Fruit fly (Drosophila melanogaster) whole organism, embryonic: ENCODE data around the gene Mrp5.

Source experiments
- Atf-2 ChIP-seq: fragments of 200-800 bp; sonication (Bioruptor generic); optimal IDR thresholded peaks from 2 replicates; lab custom pipeline; 2016; ENCODE audit warnings: missing biosample characterization, missing genetic modification characterization
- Awh ChIP-seq: fragments of 200-800 bp; sonication (Bioruptor generic); IDR thresholded peaks from 2 replicates; pipeline ENCODE4, ENCODE4 v1.3.6; 2022; ENCODE audit warnings: missing biosample characterization, missing genetic modification characterization
- B-H2 ChIP-seq: fragments of 200-800 bp; sonication (Bioruptor generic); optimal IDR thresholded peaks from 2 replicates; lab custom pipeline; 2018; ENCODE audit warnings: missing biosample characterization, mild to moderate bottlenecking, missing genetic modification characterization
- Bgb ChIP-seq: fragments of 200-800 bp; sonication (Bioruptor generic); IDR thresholded peaks from 2 replicates; pipeline ENCODE4 v1.3.6; 2022; ENCODE audit warnings: missing biosample characterization, missing genetic modification characterization; ENCODE audit not compliant: partially characterized antibody
- CG10366 ChIP-seq: fragments of 200-800 bp; sonication (Bioruptor generic); IDR thresholded peaks from 2 replicates; pipeline ENCODE4 v1.3.6; 2022; ENCODE audit warnings: missing biosample characterization, missing genetic modification characterization
- CG10543 ChIP-seq: fragments of 200-800 bp; sonication (Bioruptor generic); optimal IDR thresholded peaks from 3 replicates; lab custom pipeline; 2017; ENCODE audit warnings: missing biosample characterization, mild to moderate bottlenecking, missing genetic modification characterization, moderate library complexity
- CG12071 ChIP-seq: fragments of 200-800 bp; sonication (Bioruptor generic); optimal IDR thresholded peaks from 3 replicates; lab custom pipeline; 2018; ENCODE audit warnings: missing biosample characterization, mild to moderate bottlenecking, missing genetic modification characterization
- CG13296 ChIP-seq: fragments of 200-800 bp; sonication (Bioruptor generic); optimal IDR thresholded peaks from 3 replicates; lab custom pipeline; 2018; ENCODE audit warnings: missing biosample characterization, mild to moderate bottlenecking, missing genetic modification characterization
- CG14050 ChIP-seq: fragments of 200-800 bp; sonication (Bioruptor generic); IDR thresholded peaks from 3 replicates; pipeline ENCODE4 v1.3.6; 2022; ENCODE audit warnings: missing biosample characterization, missing genetic modification characterization
- CG1529 ChIP-seq: fragments of 200-800 bp; sonication (Bioruptor generic); optimal IDR thresholded peaks from 3 replicates; lab custom pipeline; 2018; ENCODE audit warnings: missing biosample characterization, missing genetic modification characterization
- CG15479 ChIP-seq: fragments of 200-800 bp; sonication (Bioruptor generic); optimal IDR thresholded peaks from 3 replicates; lab custom pipeline; 2019; ENCODE audit warnings: missing biosample characterization, mild to moderate bottlenecking, missing genetic modification characterization, moderate library complexity
- CG15601 ChIP-seq: fragments of 200-800 bp; sonication (Bioruptor generic); optimal IDR thresholded peaks from 3 replicates; lab custom pipeline; 2019; ENCODE audit warnings: missing biosample characterization, mild to moderate bottlenecking, missing genetic modification characterization, moderate library complexity
- CG1602 ChIP-seq: fragments of 200-800 bp; sonication (Bioruptor generic); optimal IDR thresholded peaks from 3 replicates; lab custom pipeline; 2016; ENCODE audit warnings: missing biosample characterization, missing genetic modification characterization
- CG17829 ChIP-seq: fragments of 200-800 bp; optimal IDR thresholded peaks from 2 replicates; lab custom pipeline; 2019; ENCODE audit warnings: missing biosample characterization, mild to moderate bottlenecking, missing genetic modification characterization, moderate library complexity
- CG2199 ChIP-seq: fragments of 200-800 bp; sonication (Bioruptor generic); IDR thresholded peaks from 3 replicates; pipeline ENCODE4 v1.3.6; 2022; ENCODE audit warnings: missing biosample characterization, missing genetic modification characterization
- CG2678 ChIP-seq: fragments of 200-800 bp; sonication (Bioruptor generic); optimal IDR thresholded peaks from 3 replicates; lab custom pipeline; 2019; ENCODE audit warnings: missing biosample characterization, mild to moderate bottlenecking, missing genetic modification characterization, moderate library complexity
- CG2712 ChIP-seq: fragments of 200-800 bp; optimal IDR thresholded peaks from 3 replicates; lab custom pipeline; 2019; ENCODE audit warnings: missing biosample characterization, mild to moderate bottlenecking, missing genetic modification characterization, moderate library complexity
- CG4328 ChIP-seq: fragments of 200-800 bp; sonication (Bioruptor generic); optimal IDR thresholded peaks from 3 replicates; lab custom pipeline; 2017; ENCODE audit warnings: missing biosample characterization, missing genetic modification reagents, missing genetic modification characterization
- CG4617 ChIP-seq: fragments of 200-800 bp; sonication (Bioruptor generic); optimal IDR thresholded peaks from 3 replicates; lab custom pipeline; 2016; ENCODE audit warnings: missing biosample characterization, missing genetic modification characterization, borderline replicate concordance
- CG6272 ChIP-seq: fragments of 200-800 bp; sonication (Bioruptor generic); IDR thresholded peaks from 2 replicates; pipeline ENCODE4 v1.3.6; 2022; ENCODE audit warnings: missing biosample characterization, missing genetic modification characterization
- CG6791 ChIP-seq: fragments of 200-800 bp; sonication (Bioruptor generic); IDR thresholded peaks from 3 replicates; pipeline ENCODE4 v1.3.6; 2022; ENCODE audit warnings: missing biosample characterization, missing genetic modification characterization; ENCODE audit not compliant: partially characterized antibody
- CG6854 ChIP-seq: fragments of 200-800 bp; sonication (Bioruptor generic); optimal IDR thresholded peaks from 3 replicates; lab custom pipeline; 2017; ENCODE audit warnings: missing biosample characterization, mild to moderate bottlenecking, missing genetic modification characterization
- CG9797 ChIP-seq: fragments of 200-800 bp; sonication (Bioruptor generic); optimal IDR thresholded peaks from 3 replicates; lab custom pipeline; 2018; ENCODE audit warnings: missing biosample characterization, mild to moderate bottlenecking, missing genetic modification characterization
- CG9817 ChIP-seq: fragments of 200-800 bp; sonication (Bioruptor generic); optimal IDR thresholded peaks from 2 replicates; lab custom pipeline; 2018; ENCODE audit warnings: missing biosample characterization, mild to moderate bottlenecking, missing genetic modification characterization, moderate library complexity
- Deaf1 ChIP-seq: fragments of 200-800 bp; optimal IDR thresholded peaks from 3 replicates; lab custom pipeline; 2019; ENCODE audit warnings: missing biosample characterization, mild to moderate bottlenecking, missing genetic modification characterization, moderate library complexity
- E2f1 ChIP-seq: fragments of 200-800 bp; sonication (Bioruptor generic); IDR thresholded peaks from 2 replicates; pipeline ENCODE4 v1.3.6; 2022; ENCODE audit warnings: missing biosample characterization, missing genetic modification characterization
- Optix ChIP-seq: fragments of 200-800 bp; sonication (Bioruptor generic); IDR thresholded peaks from 3 replicates; pipeline ENCODE4 v1.3.6; 2022; ENCODE audit warnings: missing biosample characterization, missing genetic modification characterization
- Ptx1 ChIP-seq: fragments of 200-800 bp; sonication (Bioruptor generic); IDR thresholded peaks from 2 replicates; pipeline ENCODE4 v1.3.6; 2022; ENCODE audit warnings: missing biosample characterization, missing genetic modification characterization
- Rfx ChIP-seq: fragments of 200-800 bp; sonication (Bioruptor generic); IDR thresholded peaks from 2 replicates; pipeline ENCODE4 v1.3.6; 2022; ENCODE audit warnings: missing biosample characterization, missing genetic modification characterization
- aop ChIP-seq: fragments of 200-800 bp; sonication (Bioruptor generic); IDR thresholded peaks from 2 replicates; pipeline ENCODE4 v1.3.6; 2022; ENCODE audit warnings: missing biosample characterization, missing genetic modification characterization
- ato ChIP-seq: fragments of 200-800 bp; sonication (Bioruptor generic); IDR thresholded peaks from 2 replicates; pipeline ENCODE4 v1.3.6; 2022; ENCODE audit warnings: missing biosample characterization, missing genetic modification characterization; ENCODE audit not compliant: partially characterized antibody
- dan ChIP-seq: fragments of 200-800 bp; sonication (Bioruptor generic); IDR thresholded peaks from 2 replicates; pipeline ENCODE4 v1.3.6; 2022; ENCODE audit warnings: missing biosample characterization, missing genetic modification characterization
- exex ChIP-seq: fragments of 200-800 bp; sonication (Bioruptor generic); optimal IDR thresholded peaks from 4 replicates; lab custom pipeline; 2018; ENCODE audit warnings: missing biosample characterization, mild to moderate bottlenecking, missing genetic modification characterization, moderate library complexity
- hb ChIP-seq: fragments of 200-800 bp; sonication (Bioruptor generic); IDR thresholded peaks from 3 replicates; pipeline ENCODE4 v1.3.6; 2022; ENCODE audit warnings: missing biosample characterization, missing genetic modification characterization; ENCODE audit not compliant: partially characterized antibody
- lov ChIP-seq, 2 experiments: fragments of 200-800 bp in 1 of 2; fragments of >200 bp in 1 of 2; sonication (Bioruptor generic) in 1 of 2; IDR thresholded peaks in 1 of 2; optimal IDR thresholded peaks in 1 of 2; 2 replicates in 1 of 2; 3 replicates in 1 of 2; pipeline versions ENCODE4 v1.3.6 to Lab custom; 2017 to 2022; ENCODE audit warnings: missing biosample characterization in 1 of 2, missing genetic modification characterization in 1 of 2
- luna ChIP-seq: fragments of 200-800 bp; sonication (Bioruptor generic); optimal IDR thresholded peaks from 2 replicates; lab custom pipeline; 2016; ENCODE audit warnings: missing biosample characterization, missing genetic modification characterization
- mirr ChIP-seq: fragments of 200-800 bp; sonication (Bioruptor generic); optimal IDR thresholded peaks from 3 replicates; lab custom pipeline; 2018; ENCODE audit warnings: missing biosample characterization, mild to moderate bottlenecking, missing genetic modification characterization
- nmo ChIP-seq: fragments of 200-800 bp; sonication (Bioruptor generic); optimal IDR thresholded peaks from 2 replicates; lab custom pipeline; 2018; ENCODE audit warnings: missing biosample characterization, mild to moderate bottlenecking, missing genetic modification characterization, moderate library complexity
- pnt ChIP-seq: fragments of 200-800 bp; sonication (Bioruptor generic); optimal IDR thresholded peaks from 3 replicates; lab custom pipeline; 2016; ENCODE audit warnings: missing biosample characterization, missing genetic modification characterization
- row ChIP-seq: fragments of 200-800 bp; sonication (Bioruptor generic); IDR thresholded peaks from 3 replicates; pipeline ENCODE4 v1.3.6; 2022; ENCODE audit warnings: missing biosample characterization, missing genetic modification characterization
- sc ChIP-seq, 3 experiments: fragments of >200 bp in 2 of 3; fragments of 200-800 bp in 1 of 3; sonication (Bioruptor generic) in 1 of 3; optimal IDR thresholded peaks; 2 replicates in 2 of 3; 3 replicates in 1 of 3; lab custom pipeline; 2017; ENCODE audit warnings: mild to moderate bottlenecking in 1 of 3, missing biosample characterization in 1 of 3, missing genetic modification characterization in 1 of 3, missing genetic modification reagents in 1 of 3
- sens ChIP-seq: fragments of 200-800 bp; sonication (Bioruptor generic); peaks from one replicate; lab custom pipeline; 2016; ENCODE audit warnings: missing biosample characterization, missing genetic modification characterization
- sug ChIP-seq: fragments of 200-800 bp; optimal IDR thresholded peaks from 2 replicates; lab custom pipeline; 2019; ENCODE audit warnings: missing biosample characterization, mild to moderate bottlenecking, missing genetic modification characterization, moderate library complexity
- trem ChIP-seq: fragments of 200-800 bp; optimal IDR thresholded peaks from 3 replicates; lab custom pipeline; 2019; ENCODE audit warnings: missing biosample characterization, mild to moderate bottlenecking, missing genetic modification characterization, moderate library complexity
- ttk ChIP-seq: fragments of 200-800 bp; sonication (Bioruptor generic); IDR thresholded peaks from 2 replicates; pipeline ENCODE4 v2.1.2; 2022; ENCODE audit warnings: missing biosample characterization, missing genetic modification characterization
- wdn ChIP-seq: fragments of 200-800 bp; sonication (Bioruptor generic); IDR thresholded peaks from 2 replicates; pipeline ENCODE4 v1.3.6; 2022; ENCODE audit warnings: missing biosample characterization, missing genetic modification characterization
- wek ChIP-seq: fragments of 200-800 bp; sonication (Bioruptor generic); optimal IDR thresholded peaks from 3 replicates; lab custom pipeline; 2018; ENCODE audit warnings: missing biosample characterization, mild to moderate bottlenecking, missing genetic modification characterization, moderate library complexity
- zen2 ChIP-seq: fragments of 200-800 bp; sonication (Bioruptor generic); IDR thresholded peaks from 3 replicates; pipeline ENCODE4 v1.3.6; 2022; ENCODE audit warnings: missing biosample characterization, missing genetic modification characterization; ENCODE audit not compliant: partially characterized antibody

The Mrp5 gene

DNA sequence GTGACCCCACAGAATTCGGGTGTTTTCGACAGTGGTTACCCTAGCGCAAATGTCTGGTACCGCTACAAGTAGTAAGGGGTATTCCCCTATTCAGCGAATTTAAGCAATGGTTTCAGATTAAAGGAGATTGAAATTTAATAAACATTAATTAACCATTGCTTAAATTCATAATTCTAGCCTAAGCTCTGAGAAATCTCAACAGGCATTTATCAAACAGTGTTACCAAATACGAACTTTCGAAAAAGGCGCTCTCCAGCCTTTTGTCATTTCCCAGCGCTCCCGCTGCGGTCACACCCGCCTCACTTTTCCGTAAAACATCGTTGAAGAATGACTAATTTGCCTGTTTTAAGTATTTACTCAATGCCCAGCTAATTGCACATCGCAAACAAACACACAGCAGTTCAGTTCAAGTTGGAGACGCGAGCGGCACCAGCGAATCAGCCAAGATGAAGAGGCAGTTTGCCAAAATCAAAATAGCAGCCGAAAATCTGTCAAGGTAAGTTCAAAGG lies 29.4 kb upstream of the Mrp5 start, which contains the start of the genes Surf6 and RhoGAP92B (continued):
- TF ChIP-seq CG6791 (GFP tag; lab: Robert Waterston, UW) (0 out of 3 replicates have a peak, but pooled peaks have one; percentile 43), CG9797 (GFP tag; lab: Kevin White, UChicago) (peak; percentile 94), CG2199 (GFP tag; lab: Robert Waterston, UW) (no peak), CG2712 (tag; lab: Kevin White, UChicago) (peak; percentile 67), pnt (GFP tag; lab: Kevin White, UChicago) (no peak), dan (GFP tag; lab: Robert Waterston, UW) (no peak), CG4617 (GFP tag; lab: Kevin White, UChicago) (peak; percentile 79), CG15479 (GFP tag; lab: Kevin White, UChicago) (no peak), CG12071 (peak; percentile 22), CG4328 (GFP tag; lab: Kevin White, UChicago) (peak; percentile 64), Rfx (GFP tag; lab: Robert Waterston, UW) (peak; percentile 59; the same call in 1 of the 2 replicates), CG2678 (peak; percentile 64), B-H2 (GFP tag; lab: Kevin White, UChicago) (peak; percentile 33), Awh (GFP tag; lab: Robert Waterston, UW) (no peak), wek (GFP tag; lab: Kevin White, UChicago) (peak; percentile 99), CG10366 (GFP tag; lab: Robert Waterston, UW) (0 out of 2 replicates have a peak, but pooled peaks have one; percentile 24), Deaf1 (peak; percentile 41), CG9817 (peak; percentile 31), trem (tag; lab: Kevin White, UChicago) (peak; percentile 89), Ptx1 (GFP tag; lab: Robert Waterston, UW) (0 out of 2 replicates have a peak, but pooled peaks have one; percentile 27), sc (optimal IDR thresholded peaks at IDR 0.05; lab: Kevin White, UChicago) (no peak), sc (GFP tag; optimal IDR thresholded peaks at IDR 0.05; lab: Kevin White, UChicago) (peak; percentile 12), hb (GFP tag; lab: Robert Waterston, UW) (no peak), aop (GFP tag; lab: Robert Waterston, UW) (no peak), row (GFP tag; lab: Robert Waterston, UW) (peak; percentile 71), Atf-2 (GFP tag; lab: Kevin White, UChicago) (peak; percentile 33), ato (GFP tag; lab: Robert Waterston, UW) (no peak), nmo (GFP tag; lab: Kevin White, UChicago) (peak; percentile 86), CG17829 (peak; percentile 77), CG1602 (peak; percentile 17), CG15601 (tag; lab: Kevin White, UChicago) (peak; percentile 72), CG10543 (peak; percentile 82), wdn (GFP tag; lab: Robert Waterston, UW) (no peak), ttk (GFP tag; lab: Robert Waterston, UW) (peak; percentile 19; the same call in 1 of the 2 replicates), Bgb (GFP tag; lab: Robert Waterston, UW) (no peak), CG6272 (GFP tag; lab: Robert Waterston, UW) (no peak), Optix (GFP tag; lab: Robert Waterston, UW) (0 out of 3 replicates have a peak, but pooled peaks have one; percentile 41), lov (optimal IDR thresholded peaks at IDR 0.05; lab: Kevin White, UChicago) (no peak), lov (GFP tag; IDR thresholded peaks at IDR 0.05; lab: Robert Waterston, UW) (no peak), exex (peak; percentile 40), zen2 (no peak), CG14050 (GFP tag; lab: Robert Waterston, UW) (0 out of 3 replicates have a peak, but pooled peaks have one; percentile 32), CG13296 (GFP tag; lab: Kevin White, UChicago) (peak; percentile 71), luna (GFP tag; lab: Kevin White, UChicago) (peak; percentile 32), sug (tag; lab: Kevin White, UChicago) (peak; percentile 69), CG1529 (GFP tag; lab: Kevin White, UChicago) (peak; percentile 41), sens (GFP tag; lab: Kevin White, UChicago) (peak; percentile 96), CG6854 (peak; percentile 11), mirr (no peak), E2f1 (GFP tag; lab: Robert Waterston, UW) (peak; percentile 51; the same call in 1 of the 2 replicates)
